Worm (Caenorhabditis elegans) whole organism, late embryonic: ENCODE measurements around the gene F55G1.1.

Experiments used
- C08G9.2 ChIP-seq: sonication (generic microtip); optimal IDR thresholded peaks from 2 replicates; lab custom pipeline; 2016; ENCODE audit warnings: mild to moderate bottlenecking, missing genetic modification characterization, moderate library complexity, missing compliant biosample characterization
- C38D4.7 ChIP-seq: fragments of 200-800 bp; sonication (Bioruptor generic); optimal IDR thresholded peaks from 2 replicates; lab custom pipeline; 2018; ENCODE audit warnings: mild to moderate bottlenecking, missing genetic modification characterization, moderate library complexity, missing compliant biosample characterization
- ama-1 ChIP-seq: fragments of 150-350 bp; optimal IDR thresholded peaks from 2 replicates; lab custom pipeline; 2014
- ceh-2 ChIP-seq: sonication (generic microtip); optimal IDR thresholded peaks from 2 replicates; lab custom pipeline; 2016; ENCODE audit warnings: missing genotype, missing genetic modification characterization, missing compliant biosample characterization
- ceh-24 ChIP-seq: sonication (generic microtip); optimal IDR thresholded peaks from 2 replicates; lab custom pipeline; 2016; ENCODE audit warnings: mild to moderate bottlenecking, missing genetic modification characterization, missing compliant biosample characterization
- dmd-4 ChIP-seq: sonication (generic microtip); optimal IDR thresholded peaks from 2 replicates; lab custom pipeline; 2016; ENCODE audit warnings: borderline replicate concordance, missing genetic modification characterization, missing compliant biosample characterization
- ets-4 ChIP-seq: sonication (generic microtip); optimal IDR thresholded peaks from 2 replicates; lab custom pipeline; 2016; ENCODE audit warnings: missing genetic modification characterization, missing compliant biosample characterization
- hlh-13 ChIP-seq: fragments of 200-800 bp; sonication (Bioruptor generic); optimal IDR thresholded peaks from 2 replicates; lab custom pipeline; 2018; ENCODE audit warnings: mild to moderate bottlenecking, missing genetic modification characterization, missing compliant biosample characterization
- nfya-1 ChIP-seq: sonication (generic microtip); optimal IDR thresholded peaks from 2 replicates; lab custom pipeline; 2017; ENCODE audit warnings: missing genetic modification characterization, mild to moderate bottlenecking, missing compliant biosample characterization, antibody characterized with exemption, moderate library complexity
- nhr-11 ChIP-seq: fragments of 150-350 bp; optimal IDR thresholded peaks from 2 replicates; lab custom pipeline; 2014; ENCODE audit warnings: missing biosample characterization, missing genetic modification characterization
- nhr-232 ChIP-seq: sonication (generic microtip); optimal IDR thresholded peaks from 2 replicates; lab custom pipeline; 2016; ENCODE audit warnings: missing genetic modification characterization, missing compliant biosample characterization
- pqm-1 ChIP-seq: sonication (generic microtip); optimal IDR thresholded peaks from 2 replicates; lab custom pipeline; 2016; ENCODE audit warnings: missing genetic modification characterization, missing compliant biosample characterization
- sox-4 ChIP-seq: sonication (generic microtip); optimal IDR thresholded peaks from 2 replicates; lab custom pipeline; 2017; ENCODE audit warnings: mild to moderate bottlenecking, missing genetic modification characterization, inconsistent platforms, missing compliant biosample characterization
- tbx-2 ChIP-seq: sonication (generic microtip); optimal IDR thresholded peaks from 2 replicates; lab custom pipeline; 2016; ENCODE audit warnings: missing genetic modification characterization, missing compliant biosample characterization

DNA sequence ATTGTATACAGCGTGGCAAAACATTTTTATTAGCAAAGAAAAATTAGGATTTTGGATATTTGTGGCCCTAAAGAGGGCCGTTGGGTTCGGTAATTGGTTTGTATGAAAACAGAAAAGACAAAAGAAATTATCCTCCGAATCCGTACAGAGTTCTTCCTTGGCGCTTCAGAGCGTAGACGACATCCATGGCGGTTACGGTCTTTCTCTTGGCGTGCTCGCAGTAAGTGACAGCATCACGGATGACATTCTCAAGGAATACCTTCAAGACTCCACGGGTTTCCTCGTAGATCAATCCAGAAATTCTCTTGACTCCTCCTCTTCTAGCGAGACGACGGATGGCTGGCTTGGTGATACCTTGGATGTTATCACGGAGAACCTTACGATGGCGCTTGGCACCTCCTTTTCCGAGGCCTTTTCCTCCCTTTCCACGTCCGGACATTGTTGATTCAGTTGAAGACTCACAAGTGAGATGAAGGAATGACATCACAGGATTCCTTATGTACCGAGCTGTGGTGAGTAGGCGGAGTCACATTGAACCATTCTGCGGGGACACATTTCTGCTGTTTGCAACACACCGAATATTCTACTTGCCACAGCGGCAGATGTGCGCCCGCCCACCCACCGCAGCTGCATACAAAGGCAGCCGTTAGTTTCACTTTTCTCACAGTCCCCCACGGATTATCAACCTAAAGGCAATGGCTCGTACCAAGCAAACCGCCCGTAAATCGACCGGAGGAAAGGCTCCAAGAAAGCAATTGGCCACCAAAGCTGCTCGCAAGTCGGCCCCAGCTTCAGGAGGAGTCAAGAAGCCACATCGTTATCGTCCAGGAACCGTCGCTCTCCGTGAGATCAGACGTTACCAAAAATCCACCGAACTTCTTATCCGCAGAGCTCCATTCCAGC is 3.8 kb upstream of the F55G1.1 start, which contains the start of the genes his-60 and his-59:
- TF ChIP-seq tbx-2 = peak; percentile 76
- TF ChIP-seq C08G9.2 (tag; lab: Kevin White, UChicago) = no peak
- TF ChIP-seq hlh-13 (GFP tag; lab: Kevin White, UChicago) = no peak
- no peak for TF ChIP-seq ets-4 (tag; lab: Kevin White, UChicago)
- TF ChIP-seq nhr-232 = no peak
- TF ChIP-seq ceh-2 (tag; lab: Kevin White, UChicago) = no peak
- TF ChIP-seq ama-1 (lab: Kevin White, UChicago) = peak; percentile 90
- no peak for TF ChIP-seq sox-4
- TF ChIP-seq ceh-24 (tag; lab: Kevin White, UChicago) = no peak
- no peak for TF ChIP-seq nhr-11 (tag; lab: Kevin White, UChicago)
- TF ChIP-seq nfya-1 = peak; percentile 33
- TF ChIP-seq C38D4.7 (GFP tag; lab: Kevin White, UChicago) = no peak
- TF ChIP-seq pqm-1 (tag; lab: Kevin White, UChicago) = no peak
- TF ChIP-seq dmd-4 (tag; lab: Kevin White, UChicago) = no peak
